Fruit fly (Drosophila melanogaster): ENCODE data around the gene Plp.

Gene Plp

DNA sequence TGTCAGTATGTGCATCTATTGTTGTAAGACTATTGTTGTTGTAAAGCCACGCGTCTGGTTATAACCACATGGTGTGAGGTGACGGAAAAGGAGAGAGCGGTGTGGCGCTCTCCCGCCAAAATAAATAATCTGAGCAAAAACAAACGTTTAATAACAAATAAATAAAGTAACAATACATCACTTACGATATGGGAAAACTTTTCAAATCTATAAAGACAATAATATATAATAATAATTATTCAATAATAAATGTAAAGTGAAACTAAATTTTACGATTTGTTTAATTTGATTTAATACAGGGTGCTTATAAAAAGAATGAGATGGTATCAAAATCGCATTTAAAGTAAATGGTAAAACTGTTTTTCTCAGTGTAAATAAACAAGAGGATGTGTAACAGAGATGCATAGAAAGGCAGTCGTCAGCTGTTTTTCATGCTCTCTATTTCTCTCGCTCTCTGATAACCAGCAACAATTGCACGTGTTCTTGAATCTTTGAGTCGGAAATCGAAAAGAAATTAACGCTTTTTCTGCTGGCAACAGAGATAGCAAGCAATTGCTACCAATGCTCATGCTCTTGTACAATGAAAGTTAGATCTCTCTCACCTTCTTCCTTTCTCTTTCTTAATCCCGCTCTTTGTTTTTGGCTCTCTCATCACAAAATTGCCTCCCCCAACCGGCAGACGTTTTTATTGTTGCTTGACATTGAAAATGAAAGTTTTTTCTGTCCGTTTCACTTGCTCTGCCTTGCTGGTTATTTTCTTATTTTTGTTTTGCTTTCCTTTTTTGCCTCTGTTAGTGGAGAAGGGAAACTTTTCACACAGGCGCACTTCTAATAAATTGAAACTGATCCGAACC is 4.4 kb upstream of the Plp start (continued):
- TF ChIP-seq abd-A (tag; optimal IDR thresholded peaks at IDR 0.05) (peak; percentile 53), sens-2 (GFP tag; IDR thresholded peaks at IDR 0.05) (0 out of 2 replicates have a peak, but pooled peaks have one; percentile 5), Vsx1 (GFP tag; optimal IDR thresholded peaks at IDR 0.05) (peak; percentile 86), Deaf1 (tag; optimal IDR thresholded peaks at IDR 0.05) (peak; percentile 66), ranshi (GFP tag; IDR thresholded peaks at IDR 0.05) (peak; percentile 89; the same call in 1 of the 2 replicates), CG11398 (GFP tag; optimal IDR thresholded peaks at IDR 0.05) (no peak), CG4707 (GFP tag; optimal IDR thresholded peaks at IDR 0.05) (peak; percentile 34), sens (GFP tag) (peak; percentile 92), Rx (GFP tag; IDR thresholded peaks at IDR 0.05) (peak; percentile 31), jing (GFP tag; optimal IDR thresholded peaks at IDR 0.05) (no peak), CG1024 (GFP tag; IDR thresholded peaks at IDR 0.05) (peak; percentile 85), Dref (GFP tag; IDR thresholded peaks at IDR 0.05) (no peak), caup (GFP tag; optimal IDR thresholded peaks at IDR 0.05; ENCODE audit: severe bottlenecking) (peak; percentile 84), cato (GFP tag; optimal IDR thresholded peaks at IDR 0.05; ENCODE audit: borderline replicate concordance) (peak; percentile 56), gcm (GFP tag; optimal IDR thresholded peaks at IDR 0.05) (peak; percentile 94), CG3065 (GFP tag; optimal IDR thresholded peaks at IDR 0.05) (peak; percentile 24), nmo (GFP tag; optimal IDR thresholded peaks at IDR 0.05) (peak; percentile 85), MESR4 (GFP tag; optimal IDR thresholded peaks at IDR 0.05) (no peak), Ets65A (GFP tag) (peak; percentile 52), CG14014 (GFP tag; IDR thresholded peaks at IDR 0.05) (peak; percentile 70; the same call in 1 of the 2 replicates), Doc3 (GFP tag; IDR thresholded peaks at IDR 0.05; ENCODE audit: partially characterized antibody) (no peak), Nf-YB (GFP tag; optimal IDR thresholded peaks at IDR 0.05) (peak; percentile 76), HLHmδ (GFP tag; optimal IDR thresholded peaks at IDR 0.05) (no peak), sna (GFP tag; IDR thresholded peaks at IDR 0.05; ENCODE audit: partially characterized antibody) (peak; percentile 34), CG13624 (GFP tag; optimal IDR thresholded peaks at IDR 0.05) (no peak), CG11504 (tag; optimal IDR thresholded peaks at IDR 0.05) (peak; percentile 91), Bteb2 (GFP tag; optimal IDR thresholded peaks at IDR 0.05) (no peak), chn (GFP tag; optimal IDR thresholded peaks at IDR 0.05) (no peak), CG15696 (tag; optimal IDR thresholded peaks at IDR 0.05) (peak; percentile 81), CG6813 (GFP tag; optimal IDR thresholded peaks at IDR 0.05) (peak; percentile 94), Dip3 (GFP tag; optimal IDR thresholded peaks at IDR 0.05) (no peak), wek (GFP tag; optimal IDR thresholded peaks at IDR 0.05) (no peak), Xbp1 (GFP tag; optimal IDR thresholded peaks at IDR 0.05) (peak; percentile 66), CG34376 (GFP tag; optimal IDR thresholded peaks at IDR 0.05) (peak; percentile 69), Sox102F (GFP tag; optimal IDR thresholded peaks at IDR 0.05) (peak; percentile 85), Dek (tag; optimal IDR thresholded peaks at IDR 0.05) (peak; percentile 88), GATAe (GFP tag; conservative IDR thresholded peaks at IDR 0.05) (peak; percentile 43; the same call in 1 of the 2 replicates), tx (GFP tag; optimal IDR thresholded peaks at IDR 0.05) (no peak), Nf-YA (GFP tag; IDR thresholded peaks at IDR 0.05) (peak; percentile 84), Ravus (GFP tag; IDR thresholded peaks at IDR 0.05) (peak; percentile 36), ham (GFP tag; IDR thresholded peaks at IDR 0.05) (no peak), Max (GFP tag; optimal IDR thresholded peaks at IDR 0.05) (peak; percentile 80), Chrac-16 (GFP tag; optimal IDR thresholded peaks at IDR 0.05) (peak; percentile 47), Ada2b (GFP tag; IDR thresholded peaks at IDR 0.05) (peak; percentile 82), CG8290 (GFP tag; optimal IDR thresholded peaks at IDR 0.05) (peak; percentile 34), CG8290 (tag; optimal IDR thresholded peaks at IDR 0.05) (no peak), CG17612 (GFP tag; IDR thresholded peaks at IDR 0.05) (no peak), CG10431 (GFP tag; optimal IDR thresholded peaks at IDR 0.05) (peak; percentile 58), Fer2 (tag; optimal IDR thresholded peaks at IDR 0.05) (peak; percentile 77)

Data from whole organism, embryonic.